Fruit fly (Drosophila melanogaster): ENCODE data around the gene tomboy20.

tomboy20 gene

DNA sequence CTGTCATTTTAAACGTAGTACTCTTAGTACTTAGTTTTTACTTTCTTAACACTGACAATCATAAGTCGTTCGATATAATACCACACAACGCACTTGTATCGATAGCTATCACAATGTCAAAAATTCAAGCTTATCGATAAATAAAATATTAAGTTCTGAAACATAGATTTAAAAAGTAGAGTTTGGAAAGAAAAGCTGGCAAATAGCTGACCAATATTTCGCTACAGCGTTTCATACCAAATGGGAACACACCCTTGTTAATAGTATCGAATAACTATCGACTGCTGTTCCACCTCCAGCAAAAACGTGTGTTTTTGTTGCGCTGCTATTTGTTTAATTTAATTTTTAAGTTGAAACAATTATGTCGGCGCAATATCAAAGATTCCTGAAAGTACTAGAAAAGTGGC lies 39.4 kb downstream of the tomboy20 start, which contains the start of the genes pug, CG14683 and CG46459 (continued):
- TF ChIP-seq CG14014 (GFP tag; IDR thresholded peaks at IDR 0.05) (0 out of 2 replicates have a peak, but pooled peaks have one; percentile 14), Dp (GFP tag; optimal IDR thresholded peaks at IDR 0.05) (peak; percentile 63), sna (GFP tag; IDR thresholded peaks at IDR 0.05; ENCODE audit: partially characterized antibody) (peak; percentile 99), CG3281 (GFP tag; optimal IDR thresholded peaks at IDR 0.05) (peak; percentile 41), kay (GFP tag; optimal IDR thresholded peaks at IDR 0.05) (peak; percentile 2), az2 (GFP tag; optimal IDR thresholded peaks at IDR 0.05) (peak; percentile 4), luna (GFP tag; optimal IDR thresholded peaks at IDR 0.05) (peak; percentile 36), MESR4 (GFP tag; optimal IDR thresholded peaks at IDR 0.05) (peak; percentile 45), CG14710 (tag; optimal IDR thresholded peaks at IDR 0.05) (peak; percentile 64), CG4617 (GFP tag; optimal IDR thresholded peaks at IDR 0.05; ENCODE audit: borderline replicate concordance) (peak; percentile 60), Pdp1 (GFP tag; optimal IDR thresholded peaks at IDR 0.05) (peak; percentile 61 to 75), chinmo (GFP tag; IDR thresholded peaks at IDR 0.05; ENCODE audit: partially characterized antibody) (peak; percentile 85; the same call in 3 of the 4 replicates), da (GFP tag; optimal IDR thresholded peaks at IDR 0.05) (no peak), NfI (GFP tag; optimal IDR thresholded peaks at IDR 0.05) (peak; percentile 10), CG11504 (tag; optimal IDR thresholded peaks at IDR 0.05) (peak; percentile 66), hbn (GFP tag; IDR thresholded peaks at IDR 0.05; ENCODE audit: partially characterized antibody) (peak; percentile 97), CG17359 (tag; optimal IDR thresholded peaks at IDR 0.05) (peak; percentile 8), caup (GFP tag; optimal IDR thresholded peaks at IDR 0.05; ENCODE audit: severe bottlenecking) (peak; percentile 43), CG10209 (GFP tag; optimal IDR thresholded peaks at IDR 0.05) (peak; percentile 20), mld (GFP tag; IDR thresholded peaks at IDR 0.05; ENCODE audit: partially characterized antibody) (peak; percentile 91), E2f2 (GFP tag; IDR thresholded peaks at IDR 0.05) (peak; percentile 76), PHDP (tag; optimal IDR thresholded peaks at IDR 0.05) (peak; percentile 12), CG12391 (tag; optimal IDR thresholded peaks at IDR 0.05) (peak; percentile 46), tgo (GFP tag; IDR thresholded peaks at IDR 0.05) (peak; percentile 23; the same call in 1 of the 3 replicates), CG4820 (GFP tag; optimal IDR thresholded peaks at IDR 0.05) (peak; percentile 21), CG2116 (GFP tag; optimal IDR thresholded peaks at IDR 0.05) (peak; percentile 75), CG13894 (tag; optimal IDR thresholded peaks at IDR 0.05) (no peak), CG16813 (GFP tag; IDR thresholded peaks at IDR 0.05; ENCODE audit: partially characterized antibody) (peak; percentile 98), pnt (GFP tag; optimal IDR thresholded peaks at IDR 0.05) (peak; percentile 17), CG18599 (GFP tag; optimal IDR thresholded peaks at IDR 0.05) (peak; percentile 31), CG8359 (GFP tag; optimal IDR thresholded peaks at IDR 0.05; ENCODE audit: borderline replicate concordance) (no peak), CG11093 (GFP tag; IDR thresholded peaks at IDR 0.05) (no peak), vfl (GFP tag; optimal IDR thresholded peaks at IDR 0.05) (no peak), ind (GFP tag; optimal IDR thresholded peaks at IDR 0.05) (peak; percentile 43), CG11560 (tag; IDR thresholded peaks at IDR 0.05) (no peak), CG16863 (GFP tag; optimal IDR thresholded peaks at IDR 0.05) (peak; percentile 12), jumu (GFP tag; optimal IDR thresholded peaks at IDR 0.05) (peak; percentile 25), CG1647 (GFP tag; optimal IDR thresholded peaks at IDR 0.05) (peak; percentile 74), bcd (GFP tag; optimal IDR thresholded peaks at IDR 0.05) (peak; percentile 16), CG30403 (GFP tag; optimal IDR thresholded peaks at IDR 0.05) (peak; percentile 60), CG9609 (GFP tag; optimal IDR thresholded peaks at IDR 0.05) (peak; percentile 32), Mad (GFP tag; optimal IDR thresholded peaks at IDR 0.05) (peak; percentile 41), lbe (GFP tag; optimal IDR thresholded peaks at IDR 0.05) (peak; percentile 51), CG12659 (GFP tag; optimal IDR thresholded peaks at IDR 0.05) (peak; percentile 23), CG4360 (GFP tag; IDR thresholded peaks at IDR 0.05) (peak; percentile 8; the same call in 1 of the 2 replicates), CG9215 (GFP tag; IDR thresholded peaks at IDR 0.05) (0 out of 2 replicates have a peak, but pooled peaks have one; percentile 22), CG17829 (tag; optimal IDR thresholded peaks at IDR 0.05) (peak; percentile 45), CG10147 (GFP tag; optimal IDR thresholded peaks at IDR 0.05) (peak; percentile 52), zen (tag; optimal IDR thresholded peaks at IDR 0.05) (peak; percentile 54)

All from whole organism, embryonic.